Worm (Caenorhabditis elegans) whole organism, L4 larva: ENCODE measurements around the gene Y55F3BR.10.

ENCODE experiments used
- R02D3.7 ChIP-seq: fragments of 150-350 bp; sonication (generic microtip); optimal IDR thresholded peaks from 3 replicates; lab custom pipeline; 2014; ENCODE audit warnings: missing biosample characterization, missing genetic modification characterization
- T20F7.1 ChIP-seq: fragments of 200-800 bp; sonication (Bioruptor generic); optimal IDR thresholded peaks from 2 replicates; lab custom pipeline; 2018; ENCODE audit warnings: mild to moderate bottlenecking, missing genetic modification characterization, missing compliant biosample characterization
- T26A8.4 ChIP-seq: fragments of 200-800 bp; sonication (Bioruptor generic); IDR thresholded peaks from 2 replicates; pipeline ENCODE4 v1.3.6; 2022; ENCODE audit warnings: missing genetic modification characterization, missing compliant biosample characterization
- Y48G9A.11 ChIP-seq: fragments of 200-800 bp; sonication (Bioruptor generic); IDR thresholded peaks from 2 replicates; pipeline ENCODE4 v1.3.6; 2022; ENCODE audit warnings: missing genetic modification reagents, missing genetic modification characterization, missing compliant biosample characterization
- ZK546.5 ChIP-seq, 2 experiments: sonication (generic microtip); optimal IDR thresholded peaks; 2 replicates each; lab custom pipeline; 2017; ENCODE audit warnings: missing biosample characterization in 2 of 2, missing genetic modification characterization in 2 of 2
- arid-1 ChIP-seq: fragments of 200-800 bp; sonication (Bioruptor generic); conservative IDR thresholded peaks from 2 replicates; pipeline ENCODE4 v1.3.6; 2022; ENCODE audit warnings: missing genetic modification reagents, missing genetic modification characterization, missing compliant biosample characterization
- attf-4 ChIP-seq: sonication (generic microtip); optimal IDR thresholded peaks from 3 replicates; lab custom pipeline; 2017; ENCODE audit warnings: missing biosample characterization, missing genetic modification characterization
- ceh-28 ChIP-seq: fragments of 150-350 bp; optimal IDR thresholded peaks from 2 replicates; lab custom pipeline; 2014; ENCODE audit warnings: missing biosample characterization, missing genetic modification reagents, missing genetic modification characterization
- ceh-32 ChIP-seq: sonication (generic microtip); optimal IDR thresholded peaks from 2 replicates; lab custom pipeline; 2016; ENCODE audit warnings: mild to moderate bottlenecking, missing genetic modification characterization, missing compliant biosample characterization; ENCODE audit not compliant: poor library complexity
- ceh-44 ChIP-seq: fragments of 200-800 bp; sonication (Bioruptor generic); IDR thresholded peaks from 2 replicates; pipeline ENCODE4 v1.3.6; 2022; ENCODE audit warnings: missing genetic modification reagents, missing genetic modification characterization, missing compliant biosample characterization
- ceh-62 ChIP-seq: sonication (generic microtip); optimal IDR thresholded peaks from 2 replicates; lab custom pipeline; 2017; ENCODE audit warnings: missing biosample characterization, missing genetic modification characterization
- ces-1 ChIP-seq: fragments of 150-350 bp; sonication (generic microtip); optimal IDR thresholded peaks from 4 replicates; lab custom pipeline; 2014; ENCODE audit warnings: missing biosample characterization, missing genetic modification reagents, missing genetic modification characterization
- ctbp-1 ChIP-seq: fragments of 200-800 bp; sonication (Bioruptor generic); IDR thresholded peaks from 2 replicates; pipeline ENCODE4 v1.3.6; 2022; ENCODE audit warnings: missing genetic modification reagents, missing genetic modification characterization, missing compliant biosample characterization
- daf-16 ChIP-seq, 3 experiments: sonication (generic microtip); optimal IDR thresholded peaks; 2 replicates each; lab custom pipeline; 2016 to 2017; ENCODE audit warnings: missing genetic modification characterization in 3 of 3, missing genetic modification reagents in 3 of 3, mild to moderate bottlenecking in 2 of 3, missing compliant biosample characterization in 2 of 3, missing biosample characterization in 1 of 3, moderate library complexity in 1 of 3
- daf-19 ChIP-seq: fragments of 200-800 bp; sonication (Bioruptor generic); conservative IDR thresholded peaks from 2 replicates; pipeline ENCODE4 v1.3.6; 2022; ENCODE audit warnings: missing genetic modification characterization, missing compliant biosample characterization
- daf-8 ChIP-seq: fragments of 200-800 bp; sonication (Bioruptor generic); IDR thresholded peaks from 2 replicates; pipeline ENCODE4 v1.3.6; 2022; ENCODE audit warnings: missing genetic modification characterization, missing compliant biosample characterization
- dmd-6 ChIP-seq: fragments of 200-800 bp; sonication (Bioruptor generic); IDR thresholded peaks from 2 replicates; pipeline ENCODE4 v1.3.6; 2022; ENCODE audit warnings: missing genetic modification reagents, missing genetic modification characterization, missing compliant biosample characterization
- dmd-8 ChIP-seq: fragments of 200-800 bp; sonication (Bioruptor generic); IDR thresholded peaks from 2 replicates; pipeline ENCODE4 v1.3.6; 2022; ENCODE audit warnings: missing genetic modification characterization, missing compliant biosample characterization
- dmd-9 ChIP-seq: fragments of 200-800 bp; sonication (Bioruptor generic); IDR thresholded peaks from 2 replicates; pipeline ENCODE4 v1.3.6; 2022; ENCODE audit warnings: missing genetic modification reagents, missing genetic modification characterization, missing compliant biosample characterization
- fkh-10 ChIP-seq: fragments of 150-350 bp; optimal IDR thresholded peaks from 2 replicates; lab custom pipeline; 2014; ENCODE audit warnings: missing biosample characterization, missing genetic modification reagents, missing genetic modification characterization
- hlh-11 ChIP-seq: fragments of 200-800 bp; sonication (Bioruptor generic); optimal IDR thresholded peaks from 2 replicates; lab custom pipeline; 2018; ENCODE audit warnings: mild to moderate bottlenecking, missing genetic modification characterization, missing compliant biosample characterization
- hlh-30 ChIP-seq: sonication (generic microtip); optimal IDR thresholded peaks from 2 replicates; lab custom pipeline; 2017; ENCODE audit warnings: antibody characterized with exemption, mild to moderate bottlenecking, missing genetic modification characterization, missing compliant biosample characterization; ENCODE audit not compliant: insufficient read depth
- jun-1 ChIP-seq: fragments of 150-350 bp; optimal IDR thresholded peaks from 2 replicates; lab custom pipeline; 2014; ENCODE audit warnings: missing biosample characterization, missing genetic modification reagents, missing genetic modification characterization
- lin-13 ChIP-seq: fragments of 150-350 bp; optimal IDR thresholded peaks from 2 replicates; lab custom pipeline; 2014; ENCODE audit warnings: missing biosample characterization, missing genetic modification reagents, missing genetic modification characterization
- lin-38 ChIP-seq: fragments of 200-800 bp; sonication (Bioruptor generic); IDR thresholded peaks from 2 replicates; pipeline ENCODE4 v1.3.6; 2022; ENCODE audit warnings: missing genetic modification reagents, missing genetic modification characterization, missing compliant biosample characterization
- madf-9 ChIP-seq: fragments of 200-800 bp; sonication (Bioruptor generic); conservative IDR thresholded peaks from 2 replicates; pipeline ENCODE4 v1.3.6; 2022; ENCODE audit warnings: missing genetic modification reagents, missing genetic modification characterization, missing compliant biosample characterization
- mdl-1 ChIP-seq, 2 experiments: fragments of 150-350 bp in 1 of 2; sonication (generic microtip) in 1 of 2; optimal IDR thresholded peaks; 2 replicates each; lab custom pipeline; 2014 to 2017; ENCODE audit warnings: missing biosample characterization in 2 of 2, missing genetic modification characterization in 2 of 2
- mdt-29 ChIP-seq: fragments of 200-800 bp; sonication (Bioruptor generic); IDR thresholded peaks from 2 replicates; pipeline ENCODE4 v1.3.6; 2022; ENCODE audit warnings: missing genetic modification reagents, missing genetic modification characterization, missing compliant biosample characterization
- mep-1 ChIP-seq: fragments of 150-350 bp; sonication (generic microtip); optimal IDR thresholded peaks from 3 replicates; lab custom pipeline; 2014; ENCODE audit warnings: missing biosample characterization, missing genetic modification characterization
- mes-2 ChIP-seq: sonication (generic microtip); optimal IDR thresholded peaks from 2 replicates; lab custom pipeline; 2016; ENCODE audit warnings: missing genotype, mild to moderate bottlenecking, missing genetic modification characterization, missing compliant biosample characterization; ENCODE audit not compliant: poor library complexity, severe bottlenecking
- mxl-2 ChIP-seq: fragments of 200-800 bp; sonication (Bioruptor generic); conservative IDR thresholded peaks from 2 replicates; pipeline ENCODE4 v1.3.6; 2022; ENCODE audit warnings: missing genetic modification reagents, missing genetic modification characterization, missing compliant biosample characterization
- nhr-10 ChIP-seq: fragments of 150-350 bp; optimal IDR thresholded peaks from 2 replicates; lab custom pipeline; 2014; ENCODE audit warnings: missing biosample characterization, missing genetic modification characterization
- nhr-102 ChIP-seq: sonication (generic microtip); optimal IDR thresholded peaks from 2 replicates; lab custom pipeline; 2016; ENCODE audit warnings: mild to moderate bottlenecking, missing genetic modification characterization, moderate library complexity, missing compliant biosample characterization
- nhr-25 ChIP-seq: sonication (generic microtip); optimal IDR thresholded peaks from 2 replicates; lab custom pipeline; 2017; ENCODE audit warnings: missing genetic modification characterization, mild to moderate bottlenecking, missing compliant biosample characterization, antibody characterized with exemption, moderate library complexity, borderline replicate concordance; ENCODE audit not compliant: insufficient read depth
- nhr-41 ChIP-seq: fragments of 200-800 bp; sonication (Bioruptor generic); IDR thresholded peaks from 2 replicates; pipeline ENCODE4 v1.3.6; 2022; ENCODE audit warnings: missing genetic modification reagents, missing genetic modification characterization, missing compliant biosample characterization
- nhr-77 ChIP-seq: fragments of 150-350 bp; optimal IDR thresholded peaks from 2 replicates; lab custom pipeline; 2014; ENCODE audit warnings: missing biosample characterization, missing genetic modification characterization
- pha-4 ChIP-seq, 2 experiments: fragments of 150-350 bp in 1 of 2; fragments of 200-800 bp in 1 of 2; sonication (Bioruptor generic) in 1 of 2; IDR thresholded peaks in 1 of 2; optimal IDR thresholded peaks in 1 of 2; 2 replicates each; pipeline versions ENCODE4 v1.3.6 to Lab custom; 2014 to 2022; ENCODE audit warnings: missing genetic modification characterization in 2 of 2, missing genetic modification reagents in 2 of 2, missing biosample characterization in 1 of 2, missing compliant biosample characterization in 1 of 2
- pqm-1 ChIP-seq: sonication (generic microtip); optimal IDR thresholded peaks from 2 replicates; lab custom pipeline; 2017; ENCODE audit warnings: missing biosample characterization, missing genetic modification characterization
- saeg-2 ChIP-seq: fragments of 200-800 bp; sonication (Bioruptor generic); IDR thresholded peaks from 2 replicates; pipeline ENCODE4 v1.3.6; 2022; ENCODE audit warnings: missing genetic modification reagents, missing genetic modification characterization, missing compliant biosample characterization
- set-16 ChIP-seq: fragments of 200-800 bp; sonication (Bioruptor generic); IDR thresholded peaks from 2 replicates; pipeline ENCODE4 v1.3.6; 2022; ENCODE audit warnings: missing genetic modification reagents, missing genetic modification characterization, missing compliant biosample characterization
- skn-1 ChIP-seq: fragments of 150-350 bp; optimal IDR thresholded peaks from 2 replicates; lab custom pipeline; 2014; ENCODE audit warnings: missing biosample characterization, missing genetic modification characterization
- snpc-1.2 ChIP-seq: fragments of 200-800 bp; sonication (Bioruptor generic); IDR thresholded peaks from 2 replicates; pipeline ENCODE4 v1.3.6; 2022; ENCODE audit warnings: missing genetic modification reagents, missing genetic modification characterization, missing compliant biosample characterization
- tra-1 ChIP-seq: fragments of 200-800 bp; sonication (Bioruptor generic); IDR thresholded peaks from 2 replicates; pipeline ENCODE4 v1.3.6; 2022; ENCODE audit warnings: missing genetic modification reagents, missing genetic modification characterization, missing compliant biosample characterization
- unc-39 ChIP-seq: sonication (generic microtip); optimal IDR thresholded peaks from 2 replicates; lab custom pipeline; 2017; ENCODE audit warnings: missing biosample characterization, missing genetic modification characterization
- unc-62 ChIP-seq, 3 experiments: fragments of 150-350 bp in 1 of 3; sonication (generic microtip); optimal IDR thresholded peaks in 2 of 3; peaks in 1 of 3; 1 replicate in 1 of 3; 2 replicates in 2 of 3; lab custom pipeline; 2014 to 2017; ENCODE audit warnings: missing biosample characterization in 3 of 3, missing genetic modification characterization in 3 of 3, missing genetic modification reagents in 3 of 3, missing genotype in 1 of 3
- zag-1 ChIP-seq: fragments of 150-350 bp; optimal IDR thresholded peaks from 2 replicates; lab custom pipeline; 2014; ENCODE audit warnings: missing biosample characterization, missing genetic modification characterization
- zfp-3 ChIP-seq: fragments of 200-800 bp; sonication (Bioruptor generic); conservative IDR thresholded peaks from 2 replicates; pipeline ENCODE4 v1.3.6; 2022; ENCODE audit warnings: missing genetic modification reagents, missing genetic modification characterization, missing compliant biosample characterization
- zip-2 ChIP-seq: fragments of 150-350 bp; optimal IDR thresholded peaks from 2 replicates; lab custom pipeline; 2014; ENCODE audit warnings: missing biosample characterization, missing genetic modification characterization
- ztf-7 ChIP-seq: fragments of 150-350 bp; optimal IDR thresholded peaks from 2 replicates; lab custom pipeline; 2014; ENCODE audit warnings: missing biosample characterization, missing genetic modification characterization

Y55F3BR.10 gene

DNA sequence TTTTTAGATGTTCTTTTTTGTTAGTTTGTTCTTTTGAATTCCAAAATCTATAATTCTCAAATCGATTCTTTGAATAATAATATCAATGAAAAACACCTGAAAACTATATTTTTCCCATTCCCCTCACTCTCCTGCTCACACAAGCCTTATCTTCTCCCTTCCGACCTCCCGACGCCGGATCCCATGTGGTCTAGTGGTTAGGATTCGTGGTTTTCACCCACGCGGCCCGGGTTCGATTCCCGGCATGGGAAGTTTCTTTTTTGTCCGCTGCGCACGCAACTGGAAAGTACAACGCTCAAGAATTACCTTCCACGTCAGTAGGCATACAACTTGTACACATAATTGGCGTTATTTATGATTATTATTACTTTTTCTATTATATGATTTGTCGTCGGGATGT is 10.4 kb downstream of the Y55F3BR.10 start (continued):
- TF ChIP-seq pha-4 (GFP tag; IDR thresholded peaks at IDR 0.05; lab: Robert Waterston, UW) (peak; percentile 37; the same call in 1 of the 2 replicates), pha-4 (tag; optimal IDR thresholded peaks at IDR 0.05; lab: Kevin White, UChicago) (no peak), daf-19 (GFP tag; lab: Robert Waterston, UW) (no peak), jun-1 (tag; lab: Kevin White, UChicago) (no peak), attf-4 (tag; lab: Kevin White, UChicago) (no peak), ceh-44 (GFP tag; lab: Robert Waterston, UW) (peak; percentile 60; the same call in 1 of the 2 replicates), ceh-32 (tag; lab: Kevin White, UChicago) (no peak), daf-16 (GFP tag; optimal IDR thresholded peaks at IDR 0.05; lab: Kevin White, UChicago) (peak in 1 of 2 experiments; percentile 4), daf-16 (tag; optimal IDR thresholded peaks at IDR 0.05; lab: Kevin White, UChicago) (peak; percentile 25), nhr-41 (GFP tag; lab: Robert Waterston, UW) (0 out of 2 replicates have a peak, but pooled peaks have one; percentile 18), snpc-1.2 (GFP tag; lab: Robert Waterston, UW) (no peak), daf-8 (GFP tag; lab: Robert Waterston, UW) (no peak), zip-2 (tag; lab: Kevin White, UChicago) (no peak), madf-9 (no peak), ces-1 (GFP tag; lab: Kevin White, UChicago) (no peak), mxl-2 (GFP tag; lab: Robert Waterston, UW) (no peak), nhr-10 (no peak), T20F7.1 (GFP tag; lab: Kevin White, UChicago) (no peak), mes-2 (tag; lab: Kevin White, UChicago) (no peak), T26A8.4 (GFP tag; lab: Robert Waterston, UW) (no peak), saeg-2 (GFP tag; lab: Robert Waterston, UW) (no peak), tra-1 (GFP tag; lab: Robert Waterston, UW) (no peak), skn-1 (tag; lab: Kevin White, UChicago) (no peak), ZK546.5 (tag; optimal IDR thresholded peaks at IDR 0.05; lab: Kevin White, UChicago) (no peak), unc-39 (tag; lab: Kevin White, UChicago) (no peak), nhr-102 (peak; percentile 14), mdt-29 (GFP tag; lab: Robert Waterston, UW) (no peak), ctbp-1 (GFP tag; lab: Robert Waterston, UW) (no peak), ceh-28 (tag; lab: Kevin White, UChicago) (no peak), nhr-77 (tag; lab: Kevin White, UChicago) (no peak), arid-1 (peak; percentile 47; the same call in 1 of the 2 replicates), mdl-1 (tag; optimal IDR thresholded peaks at IDR 0.05; lab: Kevin White, UChicago) (peak in 1 of 2 experiments; percentile 17), dmd-6 (GFP tag; lab: Robert Waterston, UW) (peak; percentile 54), dmd-9 (GFP tag; lab: Robert Waterston, UW) (0 out of 2 replicates have a peak, but pooled peaks have one; percentile 46), fkh-10 (GFP tag; lab: Kevin White, UChicago) (no peak), unc-62 (GFP tag; optimal IDR thresholded peaks at IDR 0.05 in 1 of 2; lab: Kevin White, UChicago) (peak in 1 of 2 experiments; percentile 61), unc-62 (tag; optimal IDR thresholded peaks at IDR 0.05; lab: Kevin White, UChicago) (no peak), mep-1 (tag; lab: Kevin White, UChicago) (peak; percentile 46), hlh-30 (tag; lab: Kevin White, UChicago) (peak; percentile 75), nhr-25 (no peak), lin-13 (peak; percentile 29), zfp-3 (GFP tag; lab: Robert Waterston, UW) (no peak), dmd-8 (GFP tag; lab: Robert Waterston, UW) (0 out of 2 replicates have a peak, but pooled peaks have one; percentile 47), pqm-1 (tag; lab: Kevin White, UChicago) (no peak), ztf-7 (tag; lab: Kevin White, UChicago) (no peak), Y48G9A.11 (GFP tag; lab: Robert Waterston, UW) (peak; percentile 69), ceh-62 (tag; lab: Kevin White, UChicago) (no peak), zag-1 (tag; lab: Kevin White, UChicago) (no peak), lin-38 (GFP tag; lab: Robert Waterston, UW) (peak; percentile 75), R02D3.7 (tag; lab: Kevin White, UChicago) (no peak), hlh-11 (tag; lab: Kevin White, UChicago) (peak; percentile 24), set-16 (peak; percentile 41)
